Worm (Caenorhabditis elegans) whole organism, young adult: ENCODE results near the gene nhr-228.

Experiments
- C17E4.6 ChIP-seq: fragments of 200-800 bp; sonication (Bioruptor generic); IDR thresholded peaks from 2 replicates; pipeline ENCODE4 v1.3.6; 2022; ENCODE audit warnings: missing genetic modification reagents, missing genetic modification characterization, missing compliant biosample characterization
- Y95B8A.8 ChIP-seq: fragments of 200-800 bp; sonication (Bioruptor generic); IDR thresholded peaks from 2 replicates; pipeline ENCODE4 v1.3.6; 2022; ENCODE audit warnings: missing genetic modification reagents, missing genetic modification characterization, missing compliant biosample characterization
- ZK185.1 ChIP-seq: sonication (generic microtip); optimal IDR thresholded peaks from 2 replicates; lab custom pipeline; 2016; ENCODE audit warnings: mild to moderate bottlenecking, missing genetic modification characterization, missing compliant biosample characterization; ENCODE audit not compliant: poor library complexity, severe bottlenecking
- ceh-79 ChIP-seq: sonication (generic microtip); optimal IDR thresholded peaks from 2 replicates; lab custom pipeline; 2017; ENCODE audit warnings: mild to moderate bottlenecking, missing genetic modification characterization, missing compliant biosample characterization
- ets-4 ChIP-seq: fragments of 200-800 bp; sonication (Bioruptor generic); optimal IDR thresholded peaks from 2 replicates; lab custom pipeline; 2018; ENCODE audit warnings: mild to moderate bottlenecking, missing genetic modification characterization, missing compliant biosample characterization
- hmg-20 ChIP-seq: fragments of 200-800 bp; sonication (Bioruptor generic); IDR thresholded peaks from 2 replicates; pipeline ENCODE4 v1.3.6; 2022; ENCODE audit warnings: missing genetic modification reagents, missing genetic modification characterization, missing compliant biosample characterization
- let-607 ChIP-seq, 2 experiments: fragments of 200-800 bp in 1 of 2; sonication (Bioruptor generic) in 1 of 2; sonication (generic microtip) in 1 of 2; optimal IDR thresholded peaks; 2 replicates each; lab custom pipeline; 2016 to 2018; ENCODE audit warnings: mild to moderate bottlenecking in 2 of 2, missing compliant biosample characterization in 2 of 2, missing genetic modification characterization in 2 of 2, moderate library complexity in 2 of 2, missing genotype in 1 of 2
- lin-54 ChIP-seq: fragments of 200-800 bp; sonication (Bioruptor generic); optimal IDR thresholded peaks from 2 replicates; lab custom pipeline; 2018; ENCODE audit warnings: mild to moderate bottlenecking, missing genetic modification characterization, missing compliant biosample characterization
- lir-1 ChIP-seq: fragments of 200-800 bp; sonication (Bioruptor generic); conservative IDR thresholded peaks from 2 replicates; pipeline ENCODE4 v1.3.6; 2022; ENCODE audit warnings: missing genetic modification reagents, missing genetic modification characterization, missing compliant biosample characterization
- pbrm-1 ChIP-seq: fragments of 200-800 bp; sonication (Bioruptor generic); IDR thresholded peaks from 2 replicates; pipeline ENCODE4 v1.3.6; 2022; ENCODE audit warnings: missing genetic modification reagents, missing genetic modification characterization, missing compliant biosample characterization
- pha-4 ChIP-seq: fragments of 150-350 bp; sonication (generic microtip); optimal IDR thresholded peaks from 2 replicates; lab custom pipeline; 2014; ENCODE audit warnings: missing biosample characterization, missing genetic modification reagents, missing genetic modification characterization
- zfh-2 ChIP-seq: fragments of 200-800 bp; sonication (Bioruptor generic); conservative IDR thresholded peaks from 2 replicates; pipeline ENCODE4 v1.3.6; 2022; ENCODE audit warnings: missing genetic modification reagents, missing genetic modification characterization, missing compliant biosample characterization

DNA sequence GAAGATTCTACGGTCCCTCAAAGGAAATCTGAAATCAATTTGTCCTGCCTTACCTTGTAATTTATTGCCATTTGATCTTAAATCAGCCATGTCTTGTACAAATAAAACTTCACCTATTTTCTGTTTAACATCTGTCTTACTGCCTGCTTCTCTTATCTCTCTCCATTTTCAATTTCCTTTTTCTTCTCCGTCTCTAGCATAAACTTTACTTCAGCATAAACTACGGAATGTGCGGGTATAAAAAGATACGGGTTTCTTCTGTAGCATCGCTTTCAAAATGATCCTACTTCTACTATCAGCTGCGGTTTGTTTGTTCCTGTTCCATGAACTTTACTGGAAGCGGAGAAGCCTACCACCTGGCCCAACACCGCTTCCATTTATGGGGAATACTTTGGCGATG lies 36.8 kb upstream of the nhr-228 start, which contains the start of gene cyp-33C5:
- no peak for TF ChIP-seq zfh-2 (GFP tag; lab: Robert Waterston, UW)
- TF ChIP-seq ceh-79 (tag; lab: Kevin White, UChicago), result no peak
- no peak for TF ChIP-seq lir-1
- TF ChIP-seq ets-4 (GFP tag; lab: Kevin White, UChicago), result no peak
- TF ChIP-seq pbrm-1 (GFP tag; lab: Robert Waterston, UW), result no peak
- no peak for TF ChIP-seq lin-54 (GFP tag; lab: Kevin White, UChicago)
- no peak for TF ChIP-seq Y95B8A.8 (GFP tag; lab: Robert Waterston, UW)
- TF ChIP-seq ZK185.1 (tag; lab: Kevin White, UChicago), result no peak
- TF ChIP-seq pha-4 (tag; lab: Kevin White, UChicago), result no peak
- no peak for TF ChIP-seq hmg-20
- TF ChIP-seq C17E4.6 (GFP tag; lab: Robert Waterston, UW), result no peak
- no peak for TF ChIP-seq let-607 (tag; optimal IDR thresholded peaks at IDR 0.05; lab: Kevin White, UChicago)
